Worm (Caenorhabditis elegans) whole organism, L1 larva: Measurements from ENCODE around the gene T24A6.1.
A peak's percentile ranks its signal among the peaks of the same experiment; 100 is the strongest.
"Not testable (repeated sequence)": the region's sequence is repeated elsewhere in the genome, so short reads cannot be mapped to it uniquely, and the experiment has no call there.

Source experiments
- C04F5.9 ChIP-seq: sonication (generic microtip); optimal IDR thresholded peaks from 2 replicates; lab custom pipeline; 2016; ENCODE audit warnings: missing genetic modification characterization, missing compliant biosample characterization
- C16A3.4 ChIP-seq: fragments of 150-350 bp; optimal IDR thresholded peaks from 2 replicates; lab custom pipeline; 2014; ENCODE audit warnings: missing biosample characterization, missing genetic modification characterization
- alr-1 ChIP-seq: fragments of 200-800 bp; sonication (Bioruptor generic); optimal IDR thresholded peaks from 2 replicates; lab custom pipeline; 2018; ENCODE audit warnings: borderline replicate concordance, mild to moderate bottlenecking, missing genetic modification characterization, missing compliant biosample characterization
- ceh-63 ChIP-seq: fragments of 200-800 bp; sonication (Bioruptor generic); optimal IDR thresholded peaks from 2 replicates; lab custom pipeline; 2018; ENCODE audit warnings: mild to moderate bottlenecking, missing genetic modification characterization, missing compliant biosample characterization
- ceh-8 ChIP-seq: fragments of 200-800 bp; sonication (Bioruptor generic); optimal IDR thresholded peaks from 2 replicates; lab custom pipeline; 2018; ENCODE audit warnings: mild to moderate bottlenecking, missing genetic modification characterization, moderate library complexity, missing compliant biosample characterization
- ceh-82 ChIP-seq, 3 experiments: fragments of 150-350 bp in 1 of 3; sonication (generic microtip) in 2 of 3; optimal IDR thresholded peaks; 2 replicates each; lab custom pipeline; 2014 to 2017; ENCODE audit warnings: missing biosample characterization in 3 of 3, missing genetic modification characterization in 3 of 3
- dpl-1 ChIP-seq, 3 experiments: fragments of 150-350 bp in 2 of 3; sonication (generic microtip) in 1 of 3; optimal IDR thresholded peaks; 2 replicates each; lab custom pipeline; 2014 to 2017; ENCODE audit warnings: missing biosample characterization in 3 of 3, missing genetic modification characterization in 3 of 3, missing genetic modification reagents in 3 of 3
- dsc-1 ChIP-seq: sonication (generic microtip); optimal IDR thresholded peaks from 2 replicates; lab custom pipeline; 2016; ENCODE audit warnings: mild to moderate bottlenecking, missing genetic modification characterization, missing compliant biosample characterization
- efl-3 ChIP-seq: fragments of 200-800 bp; sonication (Bioruptor generic); optimal IDR thresholded peaks from 2 replicates; lab custom pipeline; 2018; ENCODE audit warnings: mild to moderate bottlenecking, missing genetic modification characterization, missing compliant biosample characterization
- egl-27 ChIP-seq, 2 experiments: fragments of 150-350 bp in 1 of 2; sonication (generic microtip); optimal IDR thresholded peaks; 3 replicates each; lab custom pipeline; 2017 to 2018; ENCODE audit warnings: missing biosample characterization in 2 of 2, missing genetic modification characterization in 2 of 2, missing genetic modification reagents in 2 of 2
- elt-2 ChIP-seq: sonication (generic microtip); optimal IDR thresholded peaks from 2 replicates; lab custom pipeline; 2016; ENCODE audit warnings: missing genetic modification characterization, mild to moderate bottlenecking, inconsistent platforms, missing compliant biosample characterization, missing genetic modification reagents
- ets-5 ChIP-seq: fragments of 200-800 bp; sonication (Bioruptor generic); IDR thresholded peaks from 2 replicates; pipeline ENCODE4 v1.3.6; 2022; ENCODE audit warnings: missing genetic modification characterization, missing compliant biosample characterization
- fkh-4 ChIP-seq: sonication (generic microtip); optimal IDR thresholded peaks from 2 replicates; lab custom pipeline; 2016; ENCODE audit warnings: missing compliant biosample characterization, missing genetic modification characterization, borderline replicate concordance
- hlh-17 ChIP-seq: fragments of 200-800 bp; sonication (Bioruptor generic); optimal IDR thresholded peaks from 2 replicates; lab custom pipeline; 2018; ENCODE audit warnings: missing genetic modification characterization, mild to moderate bottlenecking, missing compliant biosample characterization, moderate library complexity, borderline replicate concordance
- hpl-2 ChIP-seq: fragments of 150-350 bp; optimal IDR thresholded peaks from 2 replicates; lab custom pipeline; 2014; ENCODE audit warnings: missing biosample characterization, missing genetic modification reagents, missing genetic modification characterization
- irx-1 ChIP-seq: sonication (generic microtip); optimal IDR thresholded peaks from 2 replicates; lab custom pipeline; 2016; ENCODE audit warnings: missing genetic modification characterization, missing compliant biosample characterization
- jun-1 ChIP-seq: fragments of 150-350 bp; optimal IDR thresholded peaks from 2 replicates; lab custom pipeline; 2014; ENCODE audit warnings: missing biosample characterization, missing genetic modification reagents, missing genetic modification characterization
- lin-13 ChIP-seq: fragments of 150-350 bp; optimal IDR thresholded peaks from 2 replicates; lab custom pipeline; 2014; ENCODE audit warnings: missing biosample characterization, missing genetic modification reagents, missing genetic modification characterization
- lir-3 ChIP-seq: sonication (generic microtip); optimal IDR thresholded peaks from 2 replicates; lab custom pipeline; 2016; ENCODE audit warnings: mild to moderate bottlenecking, missing genetic modification characterization, moderate library complexity, missing compliant biosample characterization; ENCODE audit not compliant: poor library complexity
- lsy-2 ChIP-seq, 2 experiments: fragments of 150-350 bp; optimal IDR thresholded peaks; 2 replicates each; lab custom pipeline; 2014; ENCODE audit warnings: missing biosample characterization in 2 of 2, missing genetic modification characterization in 2 of 2
- mep-1 ChIP-seq: fragments of 150-350 bp; optimal IDR thresholded peaks from 2 replicates; lab custom pipeline; 2014; ENCODE audit warnings: missing biosample characterization, missing genetic modification characterization
- nhr-12 ChIP-seq: sonication (generic microtip); optimal IDR thresholded peaks from 2 replicates; lab custom pipeline; 2017; ENCODE audit warnings: missing biosample characterization, missing genetic modification characterization
- nhr-20 ChIP-seq: sonication (generic microtip); optimal IDR thresholded peaks from 2 replicates; lab custom pipeline; 2016; ENCODE audit warnings: mild to moderate bottlenecking, missing genetic modification characterization, missing compliant biosample characterization
- nhr-237 ChIP-seq: fragments of 150-350 bp; optimal IDR thresholded peaks from 2 replicates; lab custom pipeline; 2014; ENCODE audit warnings: missing biosample characterization, missing genetic modification characterization
- nhr-90 ChIP-seq: sonication (generic microtip); optimal IDR thresholded peaks from 2 replicates; lab custom pipeline; 2016; ENCODE audit warnings: mild to moderate bottlenecking, missing genetic modification characterization, missing compliant biosample characterization; ENCODE audit not compliant: poor library complexity
- pag-3 ChIP-seq: sonication (generic microtip); optimal IDR thresholded peaks from 2 replicates; lab custom pipeline; 2017; ENCODE audit warnings: missing genetic modification characterization, mild to moderate bottlenecking, missing compliant biosample characterization, antibody characterized with exemption, borderline replicate concordance; ENCODE audit not compliant: insufficient read depth
- pqm-1 ChIP-seq: sonication (generic microtip); optimal IDR thresholded peaks from 3 replicates; lab custom pipeline; 2017; ENCODE audit warnings: missing biosample characterization, missing genetic modification characterization
- skn-1 ChIP-seq: fragments of 150-350 bp; optimal IDR thresholded peaks from 2 replicates; lab custom pipeline; 2014; ENCODE audit warnings: missing biosample characterization, missing genetic modification characterization
- snu-23 ChIP-seq: sonication (generic microtip); optimal IDR thresholded peaks from 2 replicates; lab custom pipeline; 2016; ENCODE audit warnings: missing genetic modification characterization, missing compliant biosample characterization
- sox-4 ChIP-seq: sonication (generic microtip); optimal IDR thresholded peaks from 2 replicates; lab custom pipeline; 2016; ENCODE audit warnings: missing genetic modification characterization, missing compliant biosample characterization
- sptf-1 ChIP-seq: fragments of 150-350 bp; optimal IDR thresholded peaks from 2 replicates; lab custom pipeline; 2014; ENCODE audit warnings: missing biosample characterization, missing genetic modification characterization
- tbx-2 ChIP-seq: sonication (generic microtip); optimal IDR thresholded peaks from 2 replicates; lab custom pipeline; 2016; ENCODE audit warnings: missing genetic modification characterization, missing compliant biosample characterization
- unc-30 ChIP-seq: sonication (generic microtip); optimal IDR thresholded peaks from 2 replicates; lab custom pipeline; 2017; ENCODE audit warnings: missing biosample characterization, missing genetic modification characterization
- unc-62 ChIP-seq: fragments of 150-350 bp; optimal IDR thresholded peaks from 2 replicates; lab custom pipeline; 2014; ENCODE audit warnings: missing biosample characterization, missing genetic modification reagents, missing genetic modification characterization
- xbp-1 ChIP-seq: sonication (generic microtip); optimal IDR thresholded peaks from 2 replicates; lab custom pipeline; 2016; ENCODE audit warnings: missing genetic modification characterization, missing compliant biosample characterization
- zag-1 ChIP-seq: fragments of 150-350 bp; optimal IDR thresholded peaks from 2 replicates; lab custom pipeline; 2014; ENCODE audit warnings: missing biosample characterization, missing genetic modification characterization
- ztf-11 ChIP-seq, 2 experiments: sonication (generic microtip); optimal IDR thresholded peaks; 2 replicates each; lab custom pipeline; 2016 to 2017; ENCODE audit warnings: missing genetic modification characterization in 2 of 2, missing biosample characterization in 1 of 2, missing compliant biosample characterization in 1 of 2
- ztf-4 ChIP-seq: fragments of 150-350 bp; optimal IDR thresholded peaks from 2 replicates; lab custom pipeline; 2014; ENCODE audit warnings: missing biosample characterization, missing genetic modification characterization

T24A6.1 gene

DNA sequence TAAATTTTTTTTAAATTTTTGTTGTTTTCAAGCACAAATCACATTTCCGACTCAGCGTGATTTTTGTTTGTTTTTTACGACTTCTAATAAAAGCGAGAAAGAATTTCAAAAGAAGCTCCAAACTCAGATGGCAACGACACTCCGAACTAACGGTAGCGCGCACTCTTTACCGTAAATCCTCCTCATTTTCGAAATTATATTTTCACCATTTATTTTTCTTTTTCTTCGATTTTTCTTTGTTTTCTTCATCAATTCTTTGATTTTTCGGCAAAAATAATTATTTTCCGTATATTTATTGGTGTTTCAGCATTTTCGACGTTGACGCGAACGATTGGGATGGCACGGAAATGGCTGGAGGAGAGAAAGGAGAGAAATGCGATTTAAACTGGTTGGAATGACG is at the start of gene T24A6.1:
Gene T24A6.1 (plus strand): TSS at position 301 of the 400 bp plus-strand sequence.
- not testable (repeated sequence) for TF ChIP-seq egl-27 (tag; optimal IDR thresholded peaks at IDR 0.05; lab: Kevin White, UChicago); dpl-1 (GFP tag; optimal IDR thresholded peaks at IDR 0.05; lab: Kevin White, UChicago); C16A3.4 (tag; lab: Kevin White, UChicago)

DNA sequence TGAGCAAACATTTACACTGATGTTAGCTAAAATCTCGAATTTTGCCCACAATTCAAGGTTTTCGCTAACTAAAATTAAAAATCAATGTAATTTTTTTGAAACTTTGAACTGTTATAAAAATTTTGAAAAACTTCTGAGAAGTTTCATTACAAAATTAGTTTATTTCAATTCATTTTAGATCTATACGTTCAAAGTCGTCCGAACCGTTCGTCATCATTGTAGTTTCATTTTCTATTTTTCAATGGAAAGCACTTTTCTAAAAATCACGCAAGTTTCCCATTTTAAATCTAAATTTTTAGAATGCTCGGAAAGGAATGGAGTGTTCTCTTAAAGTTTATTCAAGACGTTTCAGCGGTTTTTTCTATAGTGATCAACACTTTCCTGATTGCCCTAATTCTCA is 49.0 kb upstream of the T24A6.1 start, which contains the start of gene str-228:
Gene str-228 (plus strand): TSS at position 301 of the 400 bp plus-strand sequence.
- no peak for TF ChIP-seq tbx-2 (tag; lab: Kevin White, UChicago)
- no peak for TF ChIP-seq ceh-82 (tag; optimal IDR thresholded peaks at IDR 0.05; lab: Kevin White, UChicago)
- no peak for TF ChIP-seq irx-1 (tag; lab: Kevin White, UChicago)
- no peak for TF ChIP-seq fkh-4 (tag; lab: Kevin White, UChicago)
- no peak for TF ChIP-seq xbp-1 (tag; lab: Kevin White, UChicago)
- TF ChIP-seq lin-13 (GFP tag; lab: Kevin White, UChicago) = no peak
- TF ChIP-seq pqm-1 (tag; lab: Kevin White, UChicago) = no peak
- TF ChIP-seq ceh-8 (GFP tag; lab: Kevin White, UChicago) = no peak
- TF ChIP-seq nhr-12 = no peak
- TF ChIP-seq unc-30 (tag; lab: Kevin White, UChicago) = no peak
- TF ChIP-seq C04F5.9 (tag; lab: Kevin White, UChicago) = no peak
- TF ChIP-seq ets-5 (GFP tag; lab: Robert Waterston, UW) = no peak
- TF ChIP-seq sox-4 (tag; lab: Kevin White, UChicago) = no peak
- TF ChIP-seq alr-1 (tag; lab: Kevin White, UChicago) = no peak
- TF ChIP-seq lir-3 = no peak

DNA sequence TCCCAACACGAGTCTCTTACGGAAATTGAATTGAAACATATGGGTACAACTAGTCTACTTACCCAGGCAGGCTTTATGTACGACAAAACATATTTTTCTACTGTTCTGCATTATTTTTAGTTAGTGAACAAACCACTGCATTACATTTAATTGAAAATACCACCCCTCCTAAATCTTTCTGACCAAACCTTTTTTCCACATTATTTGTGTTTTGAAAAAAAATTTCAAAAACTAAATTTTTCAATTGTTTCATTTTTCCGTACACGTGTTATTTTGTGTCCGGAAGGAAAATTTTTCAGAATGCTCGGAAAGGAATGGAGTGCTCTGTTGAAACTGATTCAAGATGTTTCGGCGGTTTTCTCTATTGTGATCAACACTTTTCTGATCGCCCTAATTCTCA is 46.5 kb upstream of the T24A6.1 start, which contains the start of gene str-226:
Gene str-226 (plus strand): TSS at position 301 of the 400 bp plus-strand sequence.
- TF ChIP-seq jun-1 (tag; lab: Kevin White, UChicago) = no peak
- TF ChIP-seq ztf-11 (tag; optimal IDR thresholded peaks at IDR 0.05; lab: Kevin White, UChicago) = no peak
- TF ChIP-seq mep-1 (tag; lab: Kevin White, UChicago) = no peak
- no peak for TF ChIP-seq hpl-2 (GFP tag; lab: Kevin White, UChicago)
- TF ChIP-seq dsc-1 = no peak
- TF ChIP-seq tbx-2 (tag; lab: Kevin White, UChicago) = no peak
- no peak for TF ChIP-seq ceh-63 (GFP tag; lab: Kevin White, UChicago)
- TF ChIP-seq skn-1 = no peak
- no peak for TF ChIP-seq pag-3 (tag; lab: Kevin White, UChicago)
- TF ChIP-seq efl-3 = no peak
- no peak for TF ChIP-seq lsy-2 (tag; optimal IDR thresholded peaks at IDR 0.05; lab: Kevin White, UChicago)

DNA sequence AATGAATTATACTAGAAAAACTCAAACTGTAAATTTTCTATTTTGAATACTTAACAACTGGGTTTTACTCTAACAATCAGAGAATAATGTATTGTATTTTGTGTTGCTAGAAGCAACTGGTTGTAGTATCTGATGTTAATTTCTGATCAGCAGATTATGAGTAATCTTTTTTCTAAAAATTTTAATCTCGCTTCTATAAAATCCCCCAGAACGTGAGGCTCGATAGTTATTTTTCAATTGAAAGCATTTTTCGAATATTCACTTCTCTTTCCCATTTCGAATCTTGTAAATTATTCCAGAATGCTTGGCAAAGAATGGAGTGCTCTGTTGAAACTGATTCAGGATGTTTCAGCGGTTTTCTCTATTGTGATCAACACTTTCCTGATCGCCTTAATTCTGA is 41.0 kb upstream of the T24A6.1 start, which contains the start of gene str-227:
Gene str-227 (plus strand): TSS at position 301 of the 400 bp plus-strand sequence.
- no peak for TF ChIP-seq nhr-90
- TF ChIP-seq ceh-82 (tag; optimal IDR thresholded peaks at IDR 0.05; lab: Kevin White, UChicago) = no peak
- no peak for TF ChIP-seq nhr-20
- TF ChIP-seq sptf-1 (tag; lab: Kevin White, UChicago) = no peak
- TF ChIP-seq lsy-2 (tag; optimal IDR thresholded peaks at IDR 0.05; lab: Kevin White, UChicago) = no peak
- no peak for TF ChIP-seq pag-3 (tag; lab: Kevin White, UChicago)
- TF ChIP-seq zag-1 (tag; lab: Kevin White, UChicago) = no peak

DNA sequence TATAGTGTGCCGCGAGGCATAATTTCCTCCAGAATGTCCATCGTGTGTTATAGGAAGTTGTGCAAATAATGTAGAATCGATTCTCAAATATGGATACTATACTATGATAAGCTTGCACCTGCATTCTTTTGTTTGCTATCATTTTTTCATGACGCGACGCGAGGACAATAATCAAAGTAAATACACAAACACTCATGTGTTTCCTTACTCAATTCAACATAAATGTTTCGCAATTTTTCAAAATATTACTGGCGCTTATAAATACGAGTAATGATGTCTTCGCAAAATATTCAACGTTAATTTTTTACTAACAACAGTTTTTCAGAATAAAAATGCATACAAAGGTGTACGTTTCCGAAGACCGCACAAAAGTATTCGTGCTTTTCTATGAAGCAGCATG is 35.6 kb upstream of the T24A6.1 start, which contains the start of gene irg-1:
Gene irg-1 (plus strand): TSS at position 326 of the 400 bp plus-strand sequence.
- no peak for TF ChIP-seq ztf-4
- TF ChIP-seq snu-23 (GFP tag; lab: Kevin White, UChicago) = no peak
- no peak for TF ChIP-seq pqm-1 (tag; lab: Kevin White, UChicago)
- TF ChIP-seq unc-62 (GFP tag; lab: Kevin White, UChicago) = no peak
- no peak for TF ChIP-seq hlh-17 (GFP tag; lab: Kevin White, UChicago)
- no peak for TF ChIP-seq ztf-11 (tag; optimal IDR thresholded peaks at IDR 0.05; lab: Kevin White, UChicago)
- TF ChIP-seq nhr-237 (tag; lab: Kevin White, UChicago) = no peak
- TF ChIP-seq elt-2 (tag; lab: Kevin White, UChicago) = peak; percentile 37
